Worm (Caenorhabditis elegans) whole organism, L3 larva: ENCODE data around the gene Y37E11B.2.

Experiments
- R02D3.7 ChIP-seq: fragments of 150-350 bp; optimal IDR thresholded peaks from 2 replicates; lab custom pipeline; 2014; ENCODE audit warnings: missing biosample characterization, missing genetic modification characterization
- ZK546.5 ChIP-seq: sonication (generic microtip); optimal IDR thresholded peaks from 2 replicates; lab custom pipeline; 2017; ENCODE audit warnings: missing biosample characterization, missing genetic modification characterization
- aly-2 ChIP-seq: fragments of 150-350 bp; optimal IDR thresholded peaks from 2 replicates; lab custom pipeline; 2014; ENCODE audit warnings: missing biosample characterization, missing genetic modification characterization
- ama-1 ChIP-seq: fragments of 150-350 bp; optimal IDR thresholded peaks from 2 replicates; lab custom pipeline; 2018
- ceh-16 ChIP-seq: sonication (generic microtip); optimal IDR thresholded peaks from 2 replicates; lab custom pipeline; 2017; ENCODE audit warnings: missing biosample characterization, missing genetic modification characterization
- ceh-28 ChIP-seq: fragments of 150-350 bp; optimal IDR thresholded peaks from 2 replicates; lab custom pipeline; 2014; ENCODE audit warnings: missing biosample characterization, missing genetic modification reagents, missing genetic modification characterization
- ceh-82 ChIP-seq: fragments of 150-350 bp; optimal IDR thresholded peaks from 2 replicates; lab custom pipeline; 2014; ENCODE audit warnings: missing biosample characterization, missing genetic modification characterization
- ceh-9 ChIP-seq: sonication (generic microtip); optimal IDR thresholded peaks from 2 replicates; lab custom pipeline; 2018; ENCODE audit warnings: missing biosample characterization, missing genetic modification characterization
- egl-27 ChIP-seq: sonication (generic microtip); optimal IDR thresholded peaks from 4 replicates; lab custom pipeline; 2017; ENCODE audit warnings: missing biosample characterization, missing genetic modification reagents, missing genetic modification characterization
- egl-5 ChIP-seq: fragments of 150-350 bp; optimal IDR thresholded peaks from 2 replicates; lab custom pipeline; 2017; ENCODE audit warnings: missing biosample characterization, missing genetic modification reagents, missing genetic modification characterization, inconsistent platforms
- elt-2 ChIP-seq: sonication (generic microtip); optimal IDR thresholded peaks from 2 replicates; lab custom pipeline; 2016; ENCODE audit warnings: missing genetic modification reagents, mild to moderate bottlenecking, missing genetic modification characterization, missing compliant biosample characterization
- elt-3 ChIP-seq, 3 experiments: fragments of 150-350 bp in 1 of 3; sonication (generic microtip) in 2 of 3; optimal IDR thresholded peaks; 2 replicates in 2 of 3; 4 replicates in 1 of 3; lab custom pipeline; 2014 to 2017; ENCODE audit warnings: missing biosample characterization in 3 of 3, missing genetic modification characterization in 3 of 3
- eor-1 ChIP-seq, 2 experiments: fragments of 150-350 bp; optimal IDR thresholded peaks; 2 replicates each; lab custom pipeline; 2014 to 2018; ENCODE audit warnings: missing biosample characterization in 2 of 2, missing genetic modification characterization in 2 of 2
- fkh-10 ChIP-seq: sonication (generic microtip); optimal IDR thresholded peaks from 2 replicates; lab custom pipeline; 2017; ENCODE audit warnings: missing biosample characterization, missing genetic modification reagents, missing genetic modification characterization
- fkh-2 ChIP-seq: fragments of 150-350 bp; optimal IDR thresholded peaks from 2 replicates; lab custom pipeline; 2014; ENCODE audit warnings: missing biosample characterization, missing genetic modification reagents, missing genetic modification characterization
- fos-1 ChIP-seq: fragments of 150-350 bp; optimal IDR thresholded peaks from 2 replicates; lab custom pipeline; 2014; ENCODE audit warnings: missing biosample characterization, missing genetic modification characterization
- hmg-11 ChIP-seq: sonication (generic microtip); optimal IDR thresholded peaks from 2 replicates; lab custom pipeline; 2016; ENCODE audit warnings: missing genetic modification characterization, missing compliant biosample characterization
- jun-1 ChIP-seq: fragments of 150-350 bp; optimal IDR thresholded peaks from 2 replicates; lab custom pipeline; 2014; ENCODE audit warnings: missing biosample characterization, missing genetic modification reagents, missing genetic modification characterization
- lin-15B ChIP-seq: fragments of 150-350 bp; optimal IDR thresholded peaks from 2 replicates; lab custom pipeline; 2014; ENCODE audit warnings: missing biosample characterization, missing genetic modification characterization
- lin-39 ChIP-seq: fragments of 150-350 bp; optimal IDR thresholded peaks from 2 replicates; lab custom pipeline; 2018; ENCODE audit warnings: missing biosample characterization, missing genetic modification reagents, missing genetic modification characterization
- mdl-1 ChIP-seq: fragments of 150-350 bp; optimal IDR thresholded peaks from 2 replicates; lab custom pipeline; 2014; ENCODE audit warnings: missing biosample characterization, missing genetic modification characterization
- mml-1 ChIP-seq: fragments of 150-350 bp; sonication (generic microtip); optimal IDR thresholded peaks from 3 replicates; lab custom pipeline; 2014; ENCODE audit warnings: missing biosample characterization, missing genetic modification characterization
- nhr-11 ChIP-seq: fragments of 150-350 bp; optimal IDR thresholded peaks from 2 replicates; lab custom pipeline; 2014; ENCODE audit warnings: missing biosample characterization, missing genetic modification characterization
- nhr-12 ChIP-seq: fragments of 150-350 bp; optimal IDR thresholded peaks from 2 replicates; lab custom pipeline; 2014; ENCODE audit warnings: missing biosample characterization, missing genetic modification characterization
- nhr-23 ChIP-seq: fragments of 150-350 bp; optimal IDR thresholded peaks from 2 replicates; lab custom pipeline; 2014; ENCODE audit warnings: missing biosample characterization, missing genetic modification reagents, missing genetic modification characterization
- nhr-237 ChIP-seq: fragments of 150-350 bp; optimal IDR thresholded peaks from 2 replicates; lab custom pipeline; 2014; ENCODE audit warnings: missing biosample characterization, missing genetic modification characterization
- nhr-25 ChIP-seq: sonication (generic microtip); optimal IDR thresholded peaks from 2 replicates; lab custom pipeline; 2017; ENCODE audit warnings: missing biosample characterization, missing genetic modification characterization
- nhr-28 ChIP-seq: fragments of 150-350 bp; optimal IDR thresholded peaks from 2 replicates; lab custom pipeline; 2014; ENCODE audit warnings: missing biosample characterization, missing genetic modification characterization
- nhr-43 ChIP-seq: sonication (generic microtip); optimal IDR thresholded peaks from 2 replicates; lab custom pipeline; 2016; ENCODE audit warnings: mild to moderate bottlenecking, missing genetic modification characterization, missing compliant biosample characterization; ENCODE audit not compliant: poor library complexity, severe bottlenecking
- nhr-67 ChIP-seq: fragments of 150-350 bp; optimal IDR thresholded peaks from 2 replicates; lab custom pipeline; 2014; ENCODE audit warnings: missing biosample characterization, missing genetic modification characterization
- nhr-76 ChIP-seq: fragments of 150-350 bp; sonication (generic microtip); optimal IDR thresholded peaks from 5 replicates; lab custom pipeline; 2014; ENCODE audit warnings: missing biosample characterization, missing genetic modification characterization
- nhr-77 ChIP-seq: fragments of 150-350 bp; optimal IDR thresholded peaks from 2 replicates; lab custom pipeline; 2014; ENCODE audit warnings: missing biosample characterization, missing genetic modification characterization
- sea-2 ChIP-seq: fragments of 150-350 bp; sonication (generic microtip); optimal IDR thresholded peaks from 4 replicates; lab custom pipeline; 2014; ENCODE audit warnings: missing biosample characterization, missing genetic modification reagents, missing genetic modification characterization
- skn-1 ChIP-seq: fragments of 150-350 bp; optimal IDR thresholded peaks from 2 replicates; lab custom pipeline; 2014; ENCODE audit warnings: missing biosample characterization, missing genetic modification characterization
- unc-39 ChIP-seq: sonication (generic microtip); optimal IDR thresholded peaks from 4 replicates; lab custom pipeline; 2017; ENCODE audit warnings: missing biosample characterization, missing genetic modification characterization
- unc-62 ChIP-seq: fragments of 150-350 bp; sonication (generic microtip); optimal IDR thresholded peaks from 4 replicates; lab custom pipeline; 2014; ENCODE audit warnings: missing biosample characterization, missing genetic modification reagents, missing genetic modification characterization
- zag-1 ChIP-seq: fragments of 150-350 bp; optimal IDR thresholded peaks from 2 replicates; lab custom pipeline; 2014; ENCODE audit warnings: missing biosample characterization, missing genetic modification characterization
- ztf-4 ChIP-seq: fragments of 150-350 bp; optimal IDR thresholded peaks from 2 replicates; lab custom pipeline; 2014; ENCODE audit warnings: missing biosample characterization, missing genetic modification characterization

Gene Y37E11B.2

ce11 chrIV:3557331-3557730, 20.9 kb upstream of the Y37E11B.2 start, which contains the start of gene osm-9:
TSS of gene osm-9 (minus strand) at chrIV:3557431.
- TF ChIP-seq nhr-25 (tag; lab: Kevin White, UChicago) (no peak), nhr-12 (tag; lab: Kevin White, UChicago) (no peak), ceh-82 (no peak), sea-2 (GFP tag; lab: Kevin White, UChicago) (no peak), ztf-4 (tag; lab: Kevin White, UChicago) (no peak), unc-39 (tag; lab: Kevin White, UChicago) (no peak), elt-2 (tag; lab: Kevin White, UChicago) (no peak), nhr-28 (tag; lab: Kevin White, UChicago) (no peak), zag-1 (tag; lab: Kevin White, UChicago) (no peak), nhr-77 (tag; lab: Kevin White, UChicago) (no peak), R02D3.7 (tag; lab: Kevin White, UChicago) (no peak), fos-1 (tag; lab: Kevin White, UChicago) (no peak), nhr-237 (tag; lab: Kevin White, UChicago) (no peak), lin-39 (tag; lab: Kevin White, UChicago) (no peak), ZK546.5 (tag; lab: Kevin White, UChicago) (no peak), ceh-28 (tag; lab: Kevin White, UChicago) (no peak), ceh-16 (no peak), aly-2 (tag; lab: Kevin White, UChicago) (no peak)

- no peak for TF ChIP-seq elt-3 (tag; optimal IDR thresholded peaks at IDR 0.05; lab: Kevin White, UChicago)
- no peak for TF ChIP-seq egl-5
- no peak for TF ChIP-seq egl-27 (tag; lab: Kevin White, UChicago)
Measured at ce11 chrIV:3559201-3559600, 19.1 kb upstream of the Y37E11B.2 start.

- TF ChIP-seq nhr-67 (tag; lab: Kevin White, UChicago): no peak
- no peak for TF ChIP-seq fos-1 (tag; lab: Kevin White, UChicago)
- TF ChIP-seq fkh-10 (GFP tag; lab: Kevin White, UChicago): no peak
- TF ChIP-seq egl-5: no peak
- TF ChIP-seq hmg-11 (tag; lab: Kevin White, UChicago): no peak
- no peak for TF ChIP-seq ztf-4 (tag; lab: Kevin White, UChicago)
- no peak for TF ChIP-seq ceh-9 (tag; lab: Kevin White, UChicago)
- TF ChIP-seq unc-62: no peak
- TF ChIP-seq, all 47 proteins: peak for 0
Measured at ce11 chrIV:3564901-3565300, 13.4 kb upstream of the Y37E11B.2 start, which contains the start of gene sre-5. TSS of gene sre-5 (plus strand) at chrIV:3565201.

ce11 chrIV:3568608-3569007, 9.6 kb upstream of the Y37E11B.2 start, which contains the start of gene otpl-1:
TSS of gene otpl-1 (plus strand) at chrIV:3568979.
- no peak for TF ChIP-seq nhr-77 (tag; lab: Kevin White, UChicago)
- TF ChIP-seq R02D3.7 (tag; lab: Kevin White, UChicago): no peak
- TF ChIP-seq jun-1 (tag; lab: Kevin White, UChicago): no peak
- TF ChIP-seq ceh-28 (tag; lab: Kevin White, UChicago): no peak
- TF ChIP-seq lin-39 (tag; lab: Kevin White, UChicago): no peak
- no peak for TF ChIP-seq lin-15B
- no peak for TF ChIP-seq nhr-12 (tag; lab: Kevin White, UChicago)
- no peak for TF ChIP-seq ama-1
- no peak for TF ChIP-seq mml-1 (tag; lab: Kevin White, UChicago)
- TF ChIP-seq zag-1 (tag; lab: Kevin White, UChicago): no peak
- TF ChIP-seq ceh-82: no peak
- no peak for TF ChIP-seq nhr-43 (tag; lab: Kevin White, UChicago)
- TF ChIP-seq unc-62: no peak
- no peak for TF ChIP-seq eor-1 (tag; optimal IDR thresholded peaks at IDR 0.05; lab: Kevin White, UChicago)
- no peak for TF ChIP-seq ZK546.5 (tag; lab: Kevin White, UChicago)
- TF ChIP-seq egl-5: no peak
- TF ChIP-seq nhr-11 (tag; lab: Kevin White, UChicago): no peak
- TF ChIP-seq unc-39 (tag; lab: Kevin White, UChicago): no peak
- TF ChIP-seq, all 47 proteins: peak for 0

- TF ChIP-seq nhr-23: no peak
- TF ChIP-seq ama-1: no peak
- no peak for TF ChIP-seq skn-1 (tag; lab: Kevin White, UChicago)
- no peak for TF ChIP-seq mdl-1 (tag; lab: Kevin White, UChicago)
- TF ChIP-seq nhr-28 (tag; lab: Kevin White, UChicago): no peak
- TF ChIP-seq mml-1 (tag; lab: Kevin White, UChicago): no peak
- TF ChIP-seq ceh-9 (tag; lab: Kevin White, UChicago): no peak
- no peak for TF ChIP-seq nhr-76 (tag; lab: Kevin White, UChicago)
- TF ChIP-seq fkh-2: no peak
Measured at ce11 chrIV:3570612-3571011, 7.6 kb upstream of the Y37E11B.2 start.
